Worm (Caenorhabditis elegans) whole organism, late embryonic: Measurements from ENCODE around the gene F20G2.5.

ENCODE experiments used
- C38D4.7 ChIP-seq: fragments of 200-800 bp; sonication (Bioruptor generic); optimal IDR thresholded peaks from 2 replicates; lab custom pipeline; 2018; ENCODE audit warnings: mild to moderate bottlenecking, missing genetic modification characterization, moderate library complexity, missing compliant biosample characterization
- ama-1 ChIP-seq: fragments of 150-350 bp; optimal IDR thresholded peaks from 2 replicates; lab custom pipeline; 2014
- ceh-14 ChIP-seq: sonication (generic microtip); optimal IDR thresholded peaks from 2 replicates; lab custom pipeline; 2016; ENCODE audit warnings: missing genotype, missing genetic modification characterization, missing compliant biosample characterization
- ceh-18 ChIP-seq: sonication (generic microtip); optimal IDR thresholded peaks from 2 replicates; lab custom pipeline; 2016; ENCODE audit warnings: missing genetic modification characterization, missing compliant biosample characterization
- ceh-19 ChIP-seq: fragments of 200-800 bp; sonication (Bioruptor generic); optimal IDR thresholded peaks from 2 replicates; lab custom pipeline; 2018; ENCODE audit warnings: mild to moderate bottlenecking, missing genetic modification characterization, missing compliant biosample characterization
- ceh-22 ChIP-seq: sonication (generic microtip); optimal IDR thresholded peaks from 2 replicates; lab custom pipeline; 2017; ENCODE audit warnings: missing biosample characterization, missing genetic modification characterization
- ceh-24 ChIP-seq: sonication (generic microtip); optimal IDR thresholded peaks from 2 replicates; lab custom pipeline; 2016; ENCODE audit warnings: mild to moderate bottlenecking, missing genetic modification characterization, missing compliant biosample characterization
- ceh-30 ChIP-seq: fragments of 150-350 bp; optimal IDR thresholded peaks from 2 replicates; lab custom pipeline; 2014; ENCODE audit warnings: missing biosample characterization, missing genetic modification characterization
- ceh-31 ChIP-seq: sonication (generic microtip); optimal IDR thresholded peaks from 2 replicates; lab custom pipeline; 2016; ENCODE audit warnings: missing genetic modification characterization, missing compliant biosample characterization
- ceh-45 ChIP-seq: fragments of 200-800 bp; sonication (Bioruptor generic); IDR thresholded peaks from 2 replicates; pipeline ENCODE4 v1.3.6; 2022; ENCODE audit warnings: missing genetic modification reagents, missing genetic modification characterization, missing compliant biosample characterization
- ceh-48 ChIP-seq: sonication (generic microtip); optimal IDR thresholded peaks from 2 replicates; lab custom pipeline; 2016; ENCODE audit warnings: missing genetic modification characterization, inconsistent platforms, missing compliant biosample characterization
- ceh-6 ChIP-seq: fragments of 200-800 bp; sonication (Bioruptor generic); optimal IDR thresholded peaks from 2 replicates; lab custom pipeline; 2018; ENCODE audit warnings: mild to moderate bottlenecking, missing genetic modification characterization, missing compliant biosample characterization
- ceh-9 ChIP-seq: sonication (generic microtip); optimal IDR thresholded peaks from 2 replicates; lab custom pipeline; 2016; ENCODE audit warnings: mild to moderate bottlenecking, missing genetic modification characterization, inconsistent platforms, missing compliant biosample characterization
- che-1 ChIP-seq: sonication (generic microtip); optimal IDR thresholded peaks from 2 replicates; lab custom pipeline; 2016; ENCODE audit warnings: mild to moderate bottlenecking, missing genetic modification characterization, missing compliant biosample characterization
- dmd-4 ChIP-seq: sonication (generic microtip); optimal IDR thresholded peaks from 2 replicates; lab custom pipeline; 2016; ENCODE audit warnings: borderline replicate concordance, missing genetic modification characterization, missing compliant biosample characterization
- dve-1 ChIP-seq: sonication (generic microtip); optimal IDR thresholded peaks from 2 replicates; lab custom pipeline; 2017; ENCODE audit warnings: antibody characterized with exemption, mild to moderate bottlenecking, missing genetic modification characterization, missing compliant biosample characterization
- elt-2 ChIP-seq: sonication (generic microtip); optimal IDR thresholded peaks from 2 replicates; lab custom pipeline; 2016; ENCODE audit warnings: missing genetic modification reagents, missing genetic modification characterization, missing compliant biosample characterization
- elt-4 ChIP-seq: sonication (generic microtip); optimal IDR thresholded peaks from 2 replicates; lab custom pipeline; 2016; ENCODE audit warnings: missing genetic modification characterization, missing compliant biosample characterization
- ets-4 ChIP-seq: sonication (generic microtip); optimal IDR thresholded peaks from 2 replicates; lab custom pipeline; 2016; ENCODE audit warnings: missing genetic modification characterization, missing compliant biosample characterization
- fkh-10 ChIP-seq: fragments of 150-350 bp; optimal IDR thresholded peaks from 2 replicates; lab custom pipeline; 2014; ENCODE audit warnings: missing biosample characterization, missing genetic modification reagents, missing genetic modification characterization
- gmeb-2 ChIP-seq: sonication (generic microtip); optimal IDR thresholded peaks from 2 replicates; lab custom pipeline; 2016; ENCODE audit warnings: missing genetic modification characterization, inconsistent platforms, missing compliant biosample characterization
- hlh-13 ChIP-seq: fragments of 200-800 bp; sonication (Bioruptor generic); optimal IDR thresholded peaks from 2 replicates; lab custom pipeline; 2018; ENCODE audit warnings: mild to moderate bottlenecking, missing genetic modification characterization, missing compliant biosample characterization
- hlh-15 ChIP-seq: sonication (generic microtip); optimal IDR thresholded peaks from 2 replicates; lab custom pipeline; 2016; ENCODE audit warnings: missing genetic modification characterization, missing compliant biosample characterization
- hlh-30 ChIP-seq: sonication (generic microtip); optimal IDR thresholded peaks from 2 replicates; lab custom pipeline; 2017; ENCODE audit warnings: antibody characterized with exemption, missing genetic modification characterization, missing compliant biosample characterization; ENCODE audit not compliant: insufficient read depth
- odd-2 ChIP-seq: sonication (generic microtip); optimal IDR thresholded peaks from 2 replicates; lab custom pipeline; 2017; ENCODE audit warnings: antibody characterized with exemption, mild to moderate bottlenecking, missing genetic modification characterization, missing compliant biosample characterization
- pha-2 ChIP-seq: sonication (generic microtip); optimal IDR thresholded peaks from 2 replicates; lab custom pipeline; 2017; ENCODE audit warnings: mild to moderate bottlenecking, missing genetic modification characterization, missing compliant biosample characterization
- ref-2 ChIP-seq: sonication (generic microtip); optimal IDR thresholded peaks from 2 replicates; lab custom pipeline; 2016; ENCODE audit warnings: missing genetic modification characterization, missing compliant biosample characterization
- rnt-1 ChIP-seq: sonication (generic microtip); optimal IDR thresholded peaks from 2 replicates; lab custom pipeline; 2016; ENCODE audit warnings: missing genetic modification characterization, missing compliant biosample characterization
- sdc-2 ChIP-seq: sonication (generic microtip); optimal IDR thresholded peaks from 2 replicates; lab custom pipeline; 2016; ENCODE audit warnings: missing genotype, missing genetic modification characterization, missing compliant biosample characterization
- sox-2 ChIP-seq: fragments of 200-800 bp; sonication (Bioruptor generic); IDR thresholded peaks from 2 replicates; pipeline ENCODE4 v1.3.6; 2022; ENCODE audit warnings: missing genetic modification reagents, missing genetic modification characterization, missing compliant biosample characterization
- sox-4 ChIP-seq: sonication (generic microtip); optimal IDR thresholded peaks from 2 replicates; lab custom pipeline; 2017; ENCODE audit warnings: mild to moderate bottlenecking, missing genetic modification characterization, inconsistent platforms, missing compliant biosample characterization
- ttx-3 ChIP-seq: sonication (generic microtip); optimal IDR thresholded peaks from 2 replicates; lab custom pipeline; 2016; ENCODE audit warnings: missing genetic modification reagents, missing genetic modification characterization, missing compliant biosample characterization
- unc-55 ChIP-seq: sonication (generic microtip); optimal IDR thresholded peaks from 2 replicates; lab custom pipeline; 2017; ENCODE audit warnings: missing biosample characterization, missing genetic modification reagents, missing genetic modification characterization
- zip-5 ChIP-seq: sonication (generic microtip); optimal IDR thresholded peaks from 2 replicates; lab custom pipeline; 2016; ENCODE audit warnings: missing genetic modification characterization, missing compliant biosample characterization
- ztf-16 ChIP-seq: sonication (generic microtip); optimal IDR thresholded peaks from 2 replicates; lab custom pipeline; 2017; ENCODE audit warnings: missing genetic modification characterization, missing compliant biosample characterization

Gene F20G2.5

DNA sequence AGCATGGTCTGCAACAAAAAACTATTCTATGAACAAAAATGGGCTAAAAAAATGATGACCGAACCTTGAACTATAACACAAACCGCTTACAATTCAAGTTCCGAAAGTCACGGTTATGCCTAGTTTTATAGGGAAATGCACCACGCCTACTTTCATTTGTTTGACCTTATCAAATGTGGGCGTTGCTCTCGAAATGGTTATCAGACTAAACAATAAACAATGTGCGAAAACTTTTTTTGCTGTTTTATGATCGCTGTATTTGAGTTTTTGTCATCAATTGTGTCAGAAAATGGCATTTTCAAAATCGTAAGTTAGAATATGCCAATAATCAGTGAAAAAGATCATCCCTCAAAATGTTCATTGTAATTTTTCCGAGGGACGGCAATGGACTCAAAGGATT, 35.2 kb upstream of the F20G2.5 start, which contains the start of gene F35E12.6:
Gene F35E12.6, minus strand, starts transcription at position 101 of the 400 bp plus-strand sequence.
- no peak for TF ChIP-seq unc-55 (GFP tag; lab: Kevin White, UChicago)
- TF ChIP-seq dmd-4 (tag; lab: Kevin White, UChicago) = no peak
- no peak for TF ChIP-seq ets-4 (tag; lab: Kevin White, UChicago)
- no peak for TF ChIP-seq elt-4 (tag; lab: Kevin White, UChicago)
- no peak for TF ChIP-seq ceh-48 (tag; lab: Kevin White, UChicago)
- no peak for TF ChIP-seq pha-2 (tag; lab: Kevin White, UChicago)

- TF ChIP-seq fkh-10 (GFP tag; lab: Kevin White, UChicago) (no peak), hlh-15 (tag; lab: Kevin White, UChicago) (no peak), ceh-24 (tag; lab: Kevin White, UChicago) (no peak), ref-2 (no peak)
- TF ChIP-seq, all 69 proteins: peak for 0
Observed at ce11 chrV:13738374-13738773, 32.9 kb upstream of the F20G2.5 start, which contains the start of gene irg-5. TSS of gene irg-5 (minus strand) at chrV:13738474.

DNA sequence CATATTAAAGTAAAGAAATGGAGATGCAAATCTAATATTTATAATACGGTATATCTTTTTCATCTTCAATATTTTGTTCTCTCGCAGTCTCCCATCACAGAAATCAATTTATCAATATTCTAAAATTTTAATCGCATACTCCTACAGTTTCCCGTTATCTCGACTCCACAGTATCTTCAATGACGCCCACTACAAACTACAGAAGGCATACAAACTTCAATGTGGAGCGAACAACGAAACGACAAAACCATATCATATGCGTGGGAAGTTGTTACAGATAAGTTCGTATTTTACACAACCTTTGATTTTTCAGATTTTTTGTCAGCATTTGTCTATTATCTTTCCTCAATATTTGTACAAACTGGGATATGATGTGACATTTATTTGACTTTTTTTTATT, 31.4 kb upstream of the F20G2.5 start:
- no peak for TF ChIP-seq rnt-1 (tag; lab: Kevin White, UChicago)
- TF ChIP-seq pha-2 (tag; lab: Kevin White, UChicago) = no peak
- TF ChIP-seq ceh-45 (GFP tag; lab: Robert Waterston, UW) = no peak
- TF ChIP-seq ceh-18 = no peak
- no peak for TF ChIP-seq elt-2 (tag; lab: Kevin White, UChicago)
- no peak for TF ChIP-seq C38D4.7 (GFP tag; lab: Kevin White, UChicago)
- no peak for TF ChIP-seq ceh-14 (tag; lab: Kevin White, UChicago)
- TF ChIP-seq odd-2 = no peak

DNA sequence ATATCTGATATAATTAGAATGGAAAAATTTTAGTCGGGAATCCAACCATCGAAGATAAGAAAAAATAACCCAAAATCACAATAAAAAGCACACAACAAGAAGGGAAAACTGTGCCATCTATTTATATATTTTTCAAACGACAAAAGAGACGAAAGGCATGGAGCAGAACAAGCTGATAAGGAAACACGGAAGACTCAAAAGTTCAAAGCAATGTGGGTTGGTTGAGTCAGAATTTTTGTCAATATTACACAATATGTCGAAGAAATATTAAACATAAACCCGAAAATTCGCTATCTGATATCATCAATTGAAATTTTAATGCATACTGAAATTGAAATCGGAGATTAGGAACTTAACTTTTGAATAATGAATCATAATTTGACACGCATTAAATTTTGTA, 26.4 kb upstream of the F20G2.5 start, which contains the start of gene F35E12.9:
Gene F35E12.9, minus strand, starts transcription at position 227 of the 400 bp plus-strand sequence.
- no peak for TF ChIP-seq ceh-6 (GFP tag; lab: Kevin White, UChicago)
- no peak for TF ChIP-seq sox-2 (GFP tag; lab: Robert Waterston, UW)
- TF ChIP-seq hlh-30 (tag; lab: Kevin White, UChicago) = no peak
- TF ChIP-seq ttx-3 = no peak
- TF ChIP-seq ceh-48 (tag; lab: Kevin White, UChicago) = no peak
- peak; percentile 29 for TF ChIP-seq elt-2 (tag; lab: Kevin White, UChicago)
- TF ChIP-seq ceh-9 = no peak
- TF ChIP-seq, all 69 proteins: peak for 1

- TF ChIP-seq C38D4.7 (GFP tag; lab: Kevin White, UChicago) = no peak
- no peak for TF ChIP-seq ceh-31
- no peak for TF ChIP-seq fkh-10 (GFP tag; lab: Kevin White, UChicago)
- TF ChIP-seq ttx-3 = no peak
- TF ChIP-seq ceh-19 (GFP tag; lab: Kevin White, UChicago) = no peak
- no peak for TF ChIP-seq ceh-30 (tag; lab: Kevin White, UChicago)
- TF ChIP-seq dve-1 (tag; lab: Kevin White, UChicago) = no peak
Observed at ce11 chrV:13748658-13749057, 22.7 kb upstream of the F20G2.5 start, which contains the start of gene F35E12.10. TSS of gene F35E12.10 (minus strand) at chrV:13748758.

DNA sequence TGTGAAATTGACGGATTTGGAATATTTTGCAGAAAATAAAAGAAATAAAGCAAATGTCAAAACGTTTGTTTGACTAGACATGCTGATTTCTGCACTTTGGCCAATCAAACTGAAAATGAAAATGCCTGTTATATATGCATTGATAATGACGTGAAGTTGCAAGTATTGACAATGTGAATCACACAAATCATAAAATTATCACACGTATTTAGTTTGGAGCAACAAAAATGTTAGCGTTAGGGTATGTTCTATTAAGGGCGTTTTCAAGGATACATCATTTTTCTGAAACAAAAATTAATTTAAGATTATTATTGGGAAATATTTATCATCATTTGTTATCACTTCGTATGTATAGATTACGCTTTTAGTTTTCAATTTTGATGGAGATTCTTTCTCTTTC, 19.5 kb upstream of the F20G2.5 start, which contains the start of gene cld-9:
Gene cld-9, minus strand, starts transcription at position 81 of the 400 bp plus-strand sequence.
- no peak for TF ChIP-seq hlh-13 (GFP tag; lab: Kevin White, UChicago)
- no peak for TF ChIP-seq sox-2 (GFP tag; lab: Robert Waterston, UW)
- no peak for TF ChIP-seq zip-5 (tag; lab: Kevin White, UChicago)
- TF ChIP-seq che-1 = no peak
- no peak for TF ChIP-seq sox-4 (tag; lab: Kevin White, UChicago)
- no peak for TF ChIP-seq odd-2
- TF ChIP-seq pha-2 (tag; lab: Kevin White, UChicago) = no peak
- no peak for TF ChIP-seq gmeb-2
- TF ChIP-seq ceh-31 = no peak
- TF ChIP-seq ceh-18 = no peak
- no peak for TF ChIP-seq ceh-22 (tag; lab: Kevin White, UChicago)
- no peak for TF ChIP-seq sdc-2 (tag; lab: Kevin White, UChicago)
- TF ChIP-seq ztf-16 (tag; lab: Kevin White, UChicago) = no peak
- no peak for TF ChIP-seq ama-1 (lab: Kevin White, UChicago)
- TF ChIP-seq dve-1 (tag; lab: Kevin White, UChicago) = no peak
